Fruit fly (Drosophila melanogaster) whole organism, embryonic: ENCODE data around the gene CG5355.
A peak's percentile ranks its signal among the peaks of the same experiment; 100 is the strongest.

ENCODE experiments used
- ATbp ChIP-seq: fragments of 200-800 bp; sonication (Bioruptor generic); optimal IDR thresholded peaks from 2 replicates; lab custom pipeline; 2017; ENCODE audit warnings: missing biosample characterization, mild to moderate bottlenecking, missing genetic modification characterization, missing genetic modification reagents
- Atf6 ChIP-seq: fragments of 200-800 bp; sonication (Bioruptor generic); IDR thresholded peaks from 2 replicates; pipeline ENCODE4 v1.3.6; 2022; ENCODE audit warnings: missing biosample characterization, missing genetic modification characterization
- B-H2 ChIP-seq: fragments of 200-800 bp; sonication (Bioruptor generic); optimal IDR thresholded peaks from 2 replicates; lab custom pipeline; 2018; ENCODE audit warnings: missing biosample characterization, mild to moderate bottlenecking, missing genetic modification characterization
- CG10366 ChIP-seq: fragments of 200-800 bp; sonication (Bioruptor generic); IDR thresholded peaks from 2 replicates; pipeline ENCODE4 v1.3.6; 2022; ENCODE audit warnings: missing biosample characterization, missing genetic modification characterization
- CG10979 ChIP-seq: fragments of 200-800 bp; sonication (Bioruptor generic); optimal IDR thresholded peaks from 2 replicates; lab custom pipeline; 2018; ENCODE audit warnings: missing biosample characterization, mild to moderate bottlenecking, missing genetic modification characterization, moderate library complexity
- CG11696 ChIP-seq: fragments of 200-800 bp; sonication (Bioruptor generic); IDR thresholded peaks from 2 replicates; pipeline ENCODE4 v1.3.6; 2022; ENCODE audit warnings: missing biosample characterization, missing genetic modification characterization
- CG12155 ChIP-seq: fragments of 200-800 bp; sonication (Bioruptor generic); optimal IDR thresholded peaks from 3 replicates; lab custom pipeline; 2016; ENCODE audit warnings: missing biosample characterization, missing genetic modification characterization
- CG12236 ChIP-seq: fragments of 200-800 bp; sonication (Bioruptor generic); optimal IDR thresholded peaks from 2 replicates; lab custom pipeline; 2016; ENCODE audit warnings: missing biosample characterization, missing genetic modification characterization
- CG12299 ChIP-seq: fragments of 200-800 bp; sonication (Bioruptor generic); optimal IDR thresholded peaks from 2 replicates; lab custom pipeline; 2018; ENCODE audit warnings: missing biosample characterization, mild to moderate bottlenecking, missing genetic modification characterization
- CG13287 ChIP-seq: fragments of 200-800 bp; sonication (Bioruptor generic); IDR thresholded peaks from 2 replicates; pipeline ENCODE4 v1.3.6; 2022; ENCODE audit warnings: missing biosample characterization, missing genetic modification characterization; ENCODE audit not compliant: partially characterized antibody
- CG13894 ChIP-seq: fragments of 200-800 bp; sonication (Bioruptor generic); optimal IDR thresholded peaks from 3 replicates; lab custom pipeline; 2018; ENCODE audit warnings: missing biosample characterization, mild to moderate bottlenecking, missing genetic modification characterization, moderate library complexity
- CG14710 ChIP-seq: fragments of 200-800 bp; sonication (Bioruptor generic); optimal IDR thresholded peaks from 3 replicates; lab custom pipeline; 2019; ENCODE audit warnings: missing biosample characterization, mild to moderate bottlenecking, missing genetic modification characterization, moderate library complexity
- CG1529 ChIP-seq: fragments of 200-800 bp; sonication (Bioruptor generic); optimal IDR thresholded peaks from 3 replicates; lab custom pipeline; 2018; ENCODE audit warnings: missing biosample characterization, missing genetic modification characterization
- CG15514 ChIP-seq: fragments of 200-800 bp; sonication (Bioruptor generic); optimal IDR thresholded peaks from 3 replicates; lab custom pipeline; 2017; ENCODE audit warnings: missing biosample characterization, missing genetic modification characterization, mild to moderate bottlenecking, moderate library complexity, missing genetic modification reagents
- CG17612 ChIP-seq: fragments of 200-800 bp; sonication (Bioruptor generic); IDR thresholded peaks from 2 replicates; pipeline ENCODE4 v1.3.6; 2022; ENCODE audit warnings: missing biosample characterization, missing genetic modification characterization
- CG18262 ChIP-seq: fragments of 200-800 bp; optimal IDR thresholded peaks from 3 replicates; lab custom pipeline; 2019; ENCODE audit warnings: missing biosample characterization, mild to moderate bottlenecking, missing genetic modification characterization, moderate library complexity
- CG18764 ChIP-seq: fragments of 200-800 bp; sonication (Bioruptor generic); optimal IDR thresholded peaks from 3 replicates; lab custom pipeline; 2016; ENCODE audit warnings: missing biosample characterization, missing genetic modification characterization
- CG2202 ChIP-seq: fragments of 200-800 bp; sonication (Bioruptor generic); optimal IDR thresholded peaks from 2 replicates; lab custom pipeline; 2018; ENCODE audit warnings: missing biosample characterization, mild to moderate bottlenecking, missing genetic modification characterization
- CG33557 ChIP-seq: fragments of 200-800 bp; sonication (Bioruptor generic); optimal IDR thresholded peaks from 2 replicates; lab custom pipeline; 2019; ENCODE audit warnings: missing biosample characterization, mild to moderate bottlenecking, missing genetic modification characterization, moderate library complexity
- CG3407 ChIP-seq: fragments of 200-800 bp; sonication (Bioruptor generic); optimal IDR thresholded peaks from 2 replicates; lab custom pipeline; 2018; ENCODE audit warnings: missing biosample characterization, mild to moderate bottlenecking, missing genetic modification characterization
- CG4707 ChIP-seq: fragments of 200-800 bp; sonication (Bioruptor generic); optimal IDR thresholded peaks from 2 replicates; lab custom pipeline; 2018; ENCODE audit warnings: missing biosample characterization, mild to moderate bottlenecking, missing genetic modification characterization, moderate library complexity
- CG6791 ChIP-seq: fragments of 200-800 bp; sonication (Bioruptor generic); IDR thresholded peaks from 3 replicates; pipeline ENCODE4 v1.3.6; 2022; ENCODE audit warnings: missing biosample characterization, missing genetic modification characterization; ENCODE audit not compliant: partially characterized antibody
- CG6854 ChIP-seq: fragments of 200-800 bp; sonication (Bioruptor generic); optimal IDR thresholded peaks from 3 replicates; lab custom pipeline; 2017; ENCODE audit warnings: missing biosample characterization, mild to moderate bottlenecking, missing genetic modification characterization
- CG7271 ChIP-seq: fragments of 200-800 bp; sonication (Bioruptor generic); optimal IDR thresholded peaks from 2 replicates; lab custom pipeline; 2018; ENCODE audit warnings: missing biosample characterization, mild to moderate bottlenecking, missing genetic modification characterization, moderate library complexity
- CG8089 ChIP-seq: fragments of 200-800 bp; sonication (Bioruptor generic); optimal IDR thresholded peaks from 3 replicates; lab custom pipeline; 2016; ENCODE audit warnings: missing biosample characterization, missing genetic modification characterization
- CG9215 ChIP-seq: fragments of 200-800 bp; sonication (Bioruptor generic); IDR thresholded peaks from 2 replicates; pipeline ENCODE4 v1.3.6; 2022; ENCODE audit warnings: missing biosample characterization, missing genetic modification characterization
- Camta ChIP-seq: fragments of 200-800 bp; sonication (Bioruptor generic); optimal IDR thresholded peaks from 2 replicates; lab custom pipeline; 2016; ENCODE audit warnings: missing biosample characterization, missing genetic modification characterization
- CrebB ChIP-seq: fragments of 200-800 bp; sonication (Bioruptor generic); optimal IDR thresholded peaks from 3 replicates; lab custom pipeline; 2018; ENCODE audit warnings: missing biosample characterization, mild to moderate bottlenecking, missing genetic modification characterization
- Dbx ChIP-seq: fragments of 200-800 bp; sonication (Bioruptor generic); IDR thresholded peaks from 3 replicates; pipeline ENCODE4 v1.3.6; 2022; ENCODE audit warnings: missing biosample characterization, missing genetic modification characterization
- Doc3 ChIP-seq: fragments of 200-800 bp; sonication (Bioruptor generic); IDR thresholded peaks from 3 replicates; pipeline ENCODE4 v1.3.6; 2022; ENCODE audit warnings: missing biosample characterization, missing genetic modification characterization; ENCODE audit not compliant: partially characterized antibody
- Dp ChIP-seq: fragments of 200-800 bp; sonication (Bioruptor generic); optimal IDR thresholded peaks from 2 replicates; lab custom pipeline; 2018; ENCODE audit warnings: missing biosample characterization, mild to moderate bottlenecking, missing genetic modification characterization, moderate library complexity
- HLHmδ ChIP-seq: fragments of 200-800 bp; sonication (Bioruptor generic); optimal IDR thresholded peaks from 2 replicates; lab custom pipeline; 2018; ENCODE audit warnings: missing biosample characterization, mild to moderate bottlenecking, missing genetic modification characterization, moderate library complexity
- Hsf ChIP-seq: fragments of 200-800 bp; sonication (Bioruptor generic); optimal IDR thresholded peaks from 3 replicates; lab custom pipeline; 2016; ENCODE audit warnings: missing biosample characterization, missing genetic modification characterization
- MBD-R2 ChIP-seq: fragments of 200-800 bp; sonication (Bioruptor generic); IDR thresholded peaks from 2 replicates; pipeline ENCODE4 v1.3.6; 2022; ENCODE audit warnings: missing biosample characterization, missing genetic modification characterization
- Optix ChIP-seq: fragments of 200-800 bp; sonication (Bioruptor generic); IDR thresholded peaks from 3 replicates; pipeline ENCODE4 v1.3.6; 2022; ENCODE audit warnings: missing biosample characterization, missing genetic modification characterization
- Rx ChIP-seq: fragments of 200-800 bp; sonication (Bioruptor generic); IDR thresholded peaks from 2 replicates; pipeline ENCODE4 v1.3.6; 2022; ENCODE audit warnings: missing biosample characterization, missing genetic modification characterization
- Vsx1 ChIP-seq: fragments of 200-800 bp; sonication (Bioruptor generic); optimal IDR thresholded peaks from 2 replicates; lab custom pipeline; 2017; ENCODE audit warnings: missing biosample characterization, mild to moderate bottlenecking, missing genetic modification characterization, missing genetic modification reagents
- aop ChIP-seq: fragments of 200-800 bp; sonication (Bioruptor generic); IDR thresholded peaks from 2 replicates; pipeline ENCODE4 v1.3.6; 2022; ENCODE audit warnings: missing biosample characterization, missing genetic modification characterization
- bcd ChIP-seq: fragments of 200-800 bp; sonication (Bioruptor generic); optimal IDR thresholded peaks from 2 replicates; lab custom pipeline; 2017; ENCODE audit warnings: missing biosample characterization, mild to moderate bottlenecking, missing genetic modification characterization
- br ChIP-seq: fragments of >200 bp; optimal IDR thresholded peaks from 2 replicates; lab custom pipeline; 2017
- dpn ChIP-seq, 2 experiments: fragments of 200-800 bp; sonication (Bioruptor generic); optimal IDR thresholded peaks; 3 replicates each; lab custom pipeline; 2016; ENCODE audit warnings: missing biosample characterization in 2 of 2, missing genetic modification characterization in 2 of 2
- exex ChIP-seq: fragments of 200-800 bp; sonication (Bioruptor generic); optimal IDR thresholded peaks from 4 replicates; lab custom pipeline; 2018; ENCODE audit warnings: missing biosample characterization, mild to moderate bottlenecking, missing genetic modification characterization, moderate library complexity
- fd3F ChIP-seq: fragments of 200-800 bp; sonication (Bioruptor generic); optimal IDR thresholded peaks from 2 replicates; lab custom pipeline; 2018; ENCODE audit warnings: missing biosample characterization, mild to moderate bottlenecking, missing genetic modification characterization, moderate library complexity
- ftz-f1 ChIP-seq: fragments of 200-800 bp; sonication (Bioruptor generic); optimal IDR thresholded peaks from 2 replicates; lab custom pipeline; 2016; ENCODE audit warnings: missing biosample characterization, missing genetic modification characterization
- gsb ChIP-seq: fragments of 200-800 bp; sonication (Bioruptor generic); IDR thresholded peaks from 2 replicates; pipeline ENCODE4 v1.3.6; 2022; ENCODE audit warnings: missing biosample characterization, missing genetic modification characterization
- kni ChIP-seq: fragments of 200-800 bp; sonication (Bioruptor generic); optimal IDR thresholded peaks from 3 replicates; lab custom pipeline; 2017; ENCODE audit warnings: mild to moderate bottlenecking, missing biosample characterization, missing genetic modification reagents, missing genetic modification characterization
- pan ChIP-seq, 4 experiments: fragments of >200 bp in 3 of 4; fragments of 200-800 bp in 1 of 4; sonication (Bioruptor generic) in 1 of 4; optimal IDR thresholded peaks in 3 of 4; IDR thresholded peaks in 1 of 4; 2 replicates each; pipeline versions ENCODE4 v1.3.6 to Lab custom; 2017 to 2022; ENCODE audit warnings: missing biosample characterization in 2 of 4, missing genetic modification characterization in 2 of 4, mixed read lengths in 1 of 4
- run ChIP-seq: fragments of 200-800 bp; sonication (Bioruptor generic); optimal IDR thresholded peaks from 3 replicates; lab custom pipeline; 2018; ENCODE audit warnings: missing biosample characterization, mild to moderate bottlenecking, missing genetic modification characterization
- shn ChIP-seq: fragments of 200-800 bp; sonication (Bioruptor generic); optimal IDR thresholded peaks from 3 replicates; lab custom pipeline; 2016; ENCODE audit warnings: missing biosample characterization, missing genetic modification characterization
- sima ChIP-seq: fragments of 200-800 bp; sonication (Bioruptor generic); optimal IDR thresholded peaks from 2 replicates; lab custom pipeline; 2016; ENCODE audit warnings: missing biosample characterization, missing genetic modification characterization
- so ChIP-seq: fragments of 200-800 bp; sonication (Bioruptor generic); IDR thresholded peaks from 3 replicates; pipeline ENCODE4 v1.3.6; 2022; ENCODE audit warnings: missing biosample characterization, missing genetic modification characterization

Gene CG5355

dm6 chr2L:10437317-10437716 is 24.1 kb upstream of the CG5355 start, which contains the start of gene STUB1 (continued):
- TF ChIP-seq CG8089 (GFP tag; lab: Kevin White, UChicago) (no peak), Hsf (GFP tag; lab: Kevin White, UChicago) (no peak), Rx (GFP tag; lab: Robert Waterston, UW) (no peak), CG12299 (no peak), shn (GFP tag; lab: Kevin White, UChicago) (no peak), CG11696 (GFP tag; lab: Robert Waterston, UW) (no peak), CG6854 (no peak), Dp (GFP tag; lab: Kevin White, UChicago) (peak; percentile 81), B-H2 (peak; percentile 52), CG2202 (tag; lab: Kevin White, UChicago) (no peak), CG10979 (tag; lab: Kevin White, UChicago) (no peak), CG33557 (GFP tag; lab: Kevin White, UChicago) (no peak), CG13894 (tag; lab: Kevin White, UChicago) (no peak), CG6791 (GFP tag; lab: Robert Waterston, UW) (peak; percentile 99), CG14710 (tag; lab: Kevin White, UChicago) (no peak), CG10366 (GFP tag; lab: Robert Waterston, UW) (no peak), sima (GFP tag; lab: Kevin White, UChicago) (no peak), Doc3 (GFP tag; lab: Robert Waterston, UW) (peak; percentile 97), CG12236 (GFP tag; lab: Kevin White, UChicago) (no peak), CG15514 (GFP tag; lab: Kevin White, UChicago) (peak; percentile 67), HLHmδ (GFP tag; lab: Kevin White, UChicago) (no peak), CG17612 (GFP tag; lab: Robert Waterston, UW) (no peak), Optix (GFP tag; lab: Robert Waterston, UW) (no peak), CG9215 (GFP tag; lab: Robert Waterston, UW) (no peak), gsb (no peak), fd3F (GFP tag; lab: Kevin White, UChicago) (no peak), bcd (GFP tag; lab: Kevin White, UChicago) (no peak), CG4707 (GFP tag; lab: Kevin White, UChicago) (no peak), MBD-R2 (GFP tag; lab: Robert Waterston, UW) (peak; percentile 91), Vsx1 (GFP tag; lab: Kevin White, UChicago) (no peak), CG7271 (no peak), kni (GFP tag; lab: Kevin White, UChicago) (no peak), CG1529 (no peak), CG13287 (GFP tag; lab: Robert Waterston, UW) (peak; percentile 99), br (no peak), Camta (GFP tag; lab: Kevin White, UChicago) (no peak), dpn (GFP tag; optimal IDR thresholded peaks at IDR 0.05; lab: Kevin White, UChicago) (peak in 1 of 2 experiments; percentile 14), Dbx (GFP tag; lab: Robert Waterston, UW) (no peak; the same call in 2 of the 3 replicates), CG18764 (no peak), run (tag; lab: Kevin White, UChicago) (no peak), ftz-f1 (GFP tag; lab: Kevin White, UChicago) (no peak), aop (GFP tag; lab: Robert Waterston, UW) (no peak), Atf6 (GFP tag; lab: Robert Waterston, UW) (no peak), pan (optimal IDR thresholded peaks at IDR 0.05; lab: Kevin White, UChicago) (no peak), pan (GFP tag; optimal IDR thresholded peaks at IDR 0.05 in 1 of 2, IDR thresholded peaks at IDR 0.05 in 1 of 2) (no peak), exex (peak; percentile 24), so (GFP tag; lab: Robert Waterston, UW) (no peak), CG18262 (no peak), CG3407 (GFP tag; lab: Kevin White, UChicago) (no peak), CrebB (no peak), CG12155 (GFP tag; lab: Kevin White, UChicago) (no peak), ATbp (GFP tag; lab: Kevin White, UChicago) (no peak)
